Worm (Caenorhabditis elegans) whole organism, L2 larva: ENCODE results near the gene sri-71.

Experiments
- C34F6.9 ChIP-seq: fragments of 150-350 bp; optimal IDR thresholded peaks from 2 replicates; lab custom pipeline; 2014; ENCODE audit warnings: missing biosample characterization, missing genetic modification characterization
- ama-1 ChIP-seq: fragments of 150-350 bp; optimal IDR thresholded peaks from 2 replicates; lab custom pipeline; 2018; ENCODE audit warnings: inconsistent platforms
- egl-27 ChIP-seq: sonication (generic microtip); optimal IDR thresholded peaks from 3 replicates; lab custom pipeline; 2017; ENCODE audit warnings: missing biosample characterization, missing genetic modification reagents, missing genetic modification characterization
- fos-1 ChIP-seq: fragments of 150-350 bp; optimal IDR thresholded peaks from 2 replicates; lab custom pipeline; 2014; ENCODE audit warnings: missing biosample characterization, missing genetic modification characterization
- nhr-25 ChIP-seq: fragments of 150-350 bp; sonication (generic microtip); optimal IDR thresholded peaks from 3 replicates; lab custom pipeline; 2014; ENCODE audit warnings: missing biosample characterization, missing genetic modification characterization
- nhr-6 ChIP-seq: fragments of 150-350 bp; optimal IDR thresholded peaks from 2 replicates; lab custom pipeline; 2014; ENCODE audit warnings: missing biosample characterization, missing genetic modification characterization
- unc-39 ChIP-seq: fragments of 150-350 bp; optimal IDR thresholded peaks from 2 replicates; lab custom pipeline; 2014; ENCODE audit warnings: missing biosample characterization, missing genetic modification characterization

DNA sequence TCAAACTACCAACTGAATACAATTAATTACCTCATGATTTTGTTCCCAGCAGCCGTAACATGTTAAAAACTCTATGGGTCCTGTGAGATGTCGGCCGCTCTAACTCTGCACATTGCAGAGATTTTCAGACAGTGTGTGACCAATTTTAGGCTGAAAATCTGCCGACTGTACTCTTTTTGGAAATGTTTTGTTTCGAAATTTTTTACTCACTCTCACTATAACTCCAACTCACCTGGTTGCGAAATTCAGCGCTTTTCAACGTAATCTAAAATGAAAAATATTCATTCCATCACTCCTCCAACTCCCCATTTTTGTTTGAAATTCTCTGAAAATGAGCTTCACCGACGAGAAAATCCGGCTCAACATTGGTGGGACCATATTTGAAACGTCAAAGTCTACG, 22.0 kb downstream of the sri-71 start, which contains the start of the genes F22E5.13 and F22E5.6:
- TF ChIP-seq nhr-6 (tag; lab: Kevin White, UChicago) (no peak), ama-1 (lab: Kevin White, UChicago) (no peak), unc-39 (no peak), nhr-25 (tag; lab: Kevin White, UChicago) (no peak), C34F6.9 (no peak), egl-27 (tag; lab: Kevin White, UChicago) (no peak), fos-1 (no peak)
